Worm (Caenorhabditis elegans) whole organism, L3 larva: ENCODE results near the gene C50C3.12.
A peak's percentile ranks its signal among the peaks of the same experiment; 100 is the strongest.

Experiments
- R02D3.7 ChIP-seq: fragments of 150-350 bp; optimal IDR thresholded peaks from 2 replicates; lab custom pipeline; 2014; ENCODE audit warnings: missing biosample characterization, missing genetic modification characterization
- aly-2 ChIP-seq: fragments of 150-350 bp; optimal IDR thresholded peaks from 2 replicates; lab custom pipeline; 2014; ENCODE audit warnings: missing biosample characterization, missing genetic modification characterization
- ama-1 ChIP-seq: fragments of 150-350 bp; optimal IDR thresholded peaks from 2 replicates; lab custom pipeline; 2018
- ceh-16 ChIP-seq: sonication (generic microtip); optimal IDR thresholded peaks from 2 replicates; lab custom pipeline; 2017; ENCODE audit warnings: missing biosample characterization, missing genetic modification characterization
- ceh-28 ChIP-seq: fragments of 150-350 bp; optimal IDR thresholded peaks from 2 replicates; lab custom pipeline; 2014; ENCODE audit warnings: missing biosample characterization, missing genetic modification reagents, missing genetic modification characterization
- ceh-82 ChIP-seq: fragments of 150-350 bp; optimal IDR thresholded peaks from 2 replicates; lab custom pipeline; 2014; ENCODE audit warnings: missing biosample characterization, missing genetic modification characterization
- ceh-9 ChIP-seq: sonication (generic microtip); optimal IDR thresholded peaks from 2 replicates; lab custom pipeline; 2018; ENCODE audit warnings: missing biosample characterization, missing genetic modification characterization
- elt-1 ChIP-seq: fragments of 150-350 bp; optimal IDR thresholded peaks from 2 replicates; lab custom pipeline; 2014; ENCODE audit warnings: missing biosample characterization, missing genetic modification characterization
- elt-2 ChIP-seq: sonication (generic microtip); optimal IDR thresholded peaks from 2 replicates; lab custom pipeline; 2016; ENCODE audit warnings: missing genetic modification reagents, mild to moderate bottlenecking, missing genetic modification characterization, missing compliant biosample characterization
- elt-3 ChIP-seq, 3 experiments: fragments of 150-350 bp in 1 of 3; sonication (generic microtip) in 2 of 3; optimal IDR thresholded peaks; 2 replicates in 2 of 3; 4 replicates in 1 of 3; lab custom pipeline; 2014 to 2017; ENCODE audit warnings: missing biosample characterization in 3 of 3, missing genetic modification characterization in 3 of 3
- eor-1 ChIP-seq, 2 experiments: fragments of 150-350 bp; optimal IDR thresholded peaks; 2 replicates each; lab custom pipeline; 2014 to 2018; ENCODE audit warnings: missing biosample characterization in 2 of 2, missing genetic modification characterization in 2 of 2
- fkh-10 ChIP-seq: sonication (generic microtip); optimal IDR thresholded peaks from 2 replicates; lab custom pipeline; 2017; ENCODE audit warnings: missing biosample characterization, missing genetic modification reagents, missing genetic modification characterization
- fkh-2 ChIP-seq: fragments of 150-350 bp; optimal IDR thresholded peaks from 2 replicates; lab custom pipeline; 2014; ENCODE audit warnings: missing biosample characterization, missing genetic modification reagents, missing genetic modification characterization
- hmg-11 ChIP-seq: sonication (generic microtip); optimal IDR thresholded peaks from 2 replicates; lab custom pipeline; 2016; ENCODE audit warnings: missing genetic modification characterization, missing compliant biosample characterization
- jun-1 ChIP-seq: fragments of 150-350 bp; optimal IDR thresholded peaks from 2 replicates; lab custom pipeline; 2014; ENCODE audit warnings: missing biosample characterization, missing genetic modification reagents, missing genetic modification characterization
- lin-39 ChIP-seq: fragments of 150-350 bp; optimal IDR thresholded peaks from 2 replicates; lab custom pipeline; 2018; ENCODE audit warnings: missing biosample characterization, missing genetic modification reagents, missing genetic modification characterization
- lsy-12 ChIP-seq: sonication (generic microtip); optimal IDR thresholded peaks from 2 replicates; lab custom pipeline; 2016; ENCODE audit warnings: mild to moderate bottlenecking, missing genetic modification characterization, missing compliant biosample characterization
- mdl-1 ChIP-seq: fragments of 150-350 bp; optimal IDR thresholded peaks from 2 replicates; lab custom pipeline; 2014; ENCODE audit warnings: missing biosample characterization, missing genetic modification characterization
- mml-1 ChIP-seq: fragments of 150-350 bp; sonication (generic microtip); optimal IDR thresholded peaks from 3 replicates; lab custom pipeline; 2014; ENCODE audit warnings: missing biosample characterization, missing genetic modification characterization
- nfya-1 ChIP-seq: sonication (generic microtip); optimal IDR thresholded peaks from 2 replicates; lab custom pipeline; 2017; ENCODE audit warnings: missing genetic modification characterization, mild to moderate bottlenecking, missing compliant biosample characterization, antibody characterized with exemption, moderate library complexity; ENCODE audit not compliant: insufficient read depth
- nhr-12 ChIP-seq: fragments of 150-350 bp; optimal IDR thresholded peaks from 2 replicates; lab custom pipeline; 2014; ENCODE audit warnings: missing biosample characterization, missing genetic modification characterization
- nhr-23 ChIP-seq: fragments of 150-350 bp; optimal IDR thresholded peaks from 2 replicates; lab custom pipeline; 2014; ENCODE audit warnings: missing biosample characterization, missing genetic modification reagents, missing genetic modification characterization
- nhr-237 ChIP-seq: fragments of 150-350 bp; optimal IDR thresholded peaks from 2 replicates; lab custom pipeline; 2014; ENCODE audit warnings: missing biosample characterization, missing genetic modification characterization
- nhr-25 ChIP-seq: sonication (generic microtip); optimal IDR thresholded peaks from 2 replicates; lab custom pipeline; 2017; ENCODE audit warnings: missing biosample characterization, missing genetic modification characterization
- nhr-28 ChIP-seq: fragments of 150-350 bp; optimal IDR thresholded peaks from 2 replicates; lab custom pipeline; 2014; ENCODE audit warnings: missing biosample characterization, missing genetic modification characterization
- nhr-43 ChIP-seq: sonication (generic microtip); optimal IDR thresholded peaks from 2 replicates; lab custom pipeline; 2016; ENCODE audit warnings: mild to moderate bottlenecking, missing genetic modification characterization, missing compliant biosample characterization; ENCODE audit not compliant: poor library complexity, severe bottlenecking
- nhr-67 ChIP-seq: fragments of 150-350 bp; optimal IDR thresholded peaks from 2 replicates; lab custom pipeline; 2014; ENCODE audit warnings: missing biosample characterization, missing genetic modification characterization
- nhr-76 ChIP-seq: fragments of 150-350 bp; sonication (generic microtip); optimal IDR thresholded peaks from 5 replicates; lab custom pipeline; 2014; ENCODE audit warnings: missing biosample characterization, missing genetic modification characterization
- nhr-77 ChIP-seq: fragments of 150-350 bp; optimal IDR thresholded peaks from 2 replicates; lab custom pipeline; 2014; ENCODE audit warnings: missing biosample characterization, missing genetic modification characterization
- pha-4 ChIP-seq: fragments of 150-350 bp; optimal IDR thresholded peaks from 2 replicates; lab custom pipeline; 2014; ENCODE audit warnings: missing biosample characterization, missing genetic modification reagents, missing genetic modification characterization
- pqm-1 ChIP-seq: fragments of 150-350 bp; optimal IDR thresholded peaks from 2 replicates; lab custom pipeline; 2017; ENCODE audit warnings: missing biosample characterization, missing genetic modification characterization, inconsistent platforms
- sea-2 ChIP-seq: fragments of 150-350 bp; sonication (generic microtip); optimal IDR thresholded peaks from 4 replicates; lab custom pipeline; 2014; ENCODE audit warnings: missing biosample characterization, missing genetic modification reagents, missing genetic modification characterization
- skn-1 ChIP-seq: fragments of 150-350 bp; optimal IDR thresholded peaks from 2 replicates; lab custom pipeline; 2014; ENCODE audit warnings: missing biosample characterization, missing genetic modification characterization
- snpc-4 ChIP-seq: fragments of 150-350 bp; optimal IDR thresholded peaks from 2 replicates; lab custom pipeline; 2014; ENCODE audit warnings: missing biosample characterization, missing genetic modification characterization
- tbx-2 ChIP-seq: sonication (generic microtip); optimal IDR thresholded peaks from 2 replicates; lab custom pipeline; 2016; ENCODE audit warnings: mild to moderate bottlenecking, missing genetic modification characterization, missing compliant biosample characterization
- unc-39 ChIP-seq: sonication (generic microtip); optimal IDR thresholded peaks from 4 replicates; lab custom pipeline; 2017; ENCODE audit warnings: missing biosample characterization, missing genetic modification characterization
- zag-1 ChIP-seq: fragments of 150-350 bp; optimal IDR thresholded peaks from 2 replicates; lab custom pipeline; 2014; ENCODE audit warnings: missing biosample characterization, missing genetic modification characterization
- ztf-11 ChIP-seq: fragments of 150-350 bp; optimal IDR thresholded peaks from 2 replicates; lab custom pipeline; 2014; ENCODE audit warnings: missing biosample characterization, missing genetic modification characterization
- ztf-4 ChIP-seq: fragments of 150-350 bp; optimal IDR thresholded peaks from 2 replicates; lab custom pipeline; 2014; ENCODE audit warnings: missing biosample characterization, missing genetic modification characterization

Gene C50C3.12

DNA sequence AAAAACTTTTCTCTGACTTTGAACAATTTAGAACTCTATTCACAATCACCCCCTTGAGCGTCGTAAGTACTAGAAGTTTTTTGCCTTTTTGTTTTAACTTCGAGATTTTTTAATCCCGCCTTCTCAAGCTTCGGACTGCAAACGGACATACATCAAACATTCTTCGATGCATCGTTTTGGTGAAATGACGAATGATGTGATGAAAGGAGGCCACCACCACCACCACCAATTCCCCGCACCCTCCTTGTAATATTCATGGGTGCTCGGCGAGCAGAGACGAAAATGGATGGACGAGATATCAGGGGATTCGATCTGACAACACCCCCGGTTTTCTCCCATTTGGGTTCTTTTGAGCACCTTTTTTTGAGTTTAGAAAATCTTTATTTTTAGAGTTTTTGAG lies 30.4 kb upstream of the C50C3.12 start:
- TF ChIP-seq lsy-12 (tag; lab: Kevin White, UChicago) (no peak), lin-39 (tag; lab: Kevin White, UChicago) (peak; percentile 49)

DNA sequence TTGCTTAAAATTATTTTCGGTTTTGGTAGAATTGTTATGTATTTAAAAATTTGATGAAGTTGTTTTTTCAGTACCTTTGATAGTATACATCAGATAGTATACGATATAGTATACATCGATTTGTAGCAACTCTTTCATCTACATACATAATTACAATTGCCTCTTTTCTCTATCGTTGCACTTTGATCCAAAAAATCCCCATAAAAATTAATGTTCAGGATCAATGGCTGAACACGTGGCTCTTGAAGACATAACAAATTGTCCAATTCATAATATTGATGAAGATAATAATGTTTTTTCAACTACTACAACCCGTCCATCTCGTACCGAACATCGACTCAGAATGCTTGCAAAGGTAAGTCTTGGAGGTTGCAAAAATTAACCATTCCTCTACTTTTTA lies 27.6 kb upstream of the C50C3.12 start, which contains the start of gene D2007.2:
Gene D2007.2, plus strand, starts transcription at position 213 of the 400 bp plus-strand sequence.
- TF ChIP-seq skn-1 (tag; lab: Kevin White, UChicago) (no peak), tbx-2 (no peak), nhr-25 (tag; lab: Kevin White, UChicago) (no peak), lsy-12 (tag; lab: Kevin White, UChicago) (no peak), nhr-77 (tag; lab: Kevin White, UChicago) (no peak), unc-39 (tag; lab: Kevin White, UChicago) (no peak), zag-1 (tag; lab: Kevin White, UChicago) (no peak), elt-1 (tag; lab: Kevin White, UChicago) (no peak), elt-2 (tag; lab: Kevin White, UChicago) (no peak), nhr-76 (tag; lab: Kevin White, UChicago) (no peak), nhr-237 (tag; lab: Kevin White, UChicago) (no peak), snpc-4 (tag; lab: Kevin White, UChicago) (no peak), sea-2 (GFP tag; lab: Kevin White, UChicago) (no peak), pha-4 (tag; lab: Kevin White, UChicago) (no peak)
- TF ChIP-seq, all 47 proteins: peak for 0

DNA sequence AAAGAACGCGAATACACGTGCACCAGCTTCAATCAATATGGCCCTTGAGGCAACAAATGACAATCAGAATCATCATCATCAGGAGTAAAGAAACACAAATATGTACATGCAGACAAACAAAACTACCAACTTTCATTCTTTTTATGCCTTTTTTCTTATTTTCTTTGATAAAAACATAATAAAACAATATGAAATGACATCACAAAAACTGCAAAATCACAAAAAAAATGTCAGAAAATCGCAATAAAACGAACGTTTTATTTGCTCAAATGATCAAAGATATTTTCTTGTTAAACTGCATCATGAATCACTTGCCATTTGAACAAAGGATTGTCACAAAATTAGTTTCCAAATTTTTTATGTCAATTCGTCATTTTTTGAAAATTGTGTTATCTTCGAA lies 21.9 kb upstream of the C50C3.12 start:
- TF ChIP-seq pha-4 (tag; lab: Kevin White, UChicago) (peak; percentile 6), elt-2 (tag; lab: Kevin White, UChicago) (peak; percentile 55), elt-3 (tag; optimal IDR thresholded peaks at IDR 0.05; lab: Kevin White, UChicago) (no peak)

DNA sequence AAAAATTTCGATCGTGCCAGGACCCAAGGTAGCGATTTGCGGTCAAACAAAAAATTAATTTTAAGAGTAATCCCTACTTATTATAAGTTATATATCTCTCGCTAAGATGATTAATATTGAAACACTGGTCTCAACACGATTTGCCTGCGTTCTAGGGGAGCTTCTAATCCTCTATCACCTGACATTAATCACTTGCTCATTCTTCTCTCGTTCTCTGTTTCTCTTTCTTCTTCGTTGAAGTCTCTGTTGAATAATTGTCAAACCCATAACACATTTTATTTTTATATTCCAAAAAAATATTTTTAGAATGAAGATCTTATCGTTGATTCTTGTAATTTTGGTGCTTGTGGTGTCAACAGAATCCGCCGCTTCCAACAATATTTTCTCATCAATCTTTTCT lies 21.2 kb upstream of the C50C3.12 start, which contains the start of gene D2007.1:
Gene D2007.1, plus strand, starts transcription at position 301 of the 400 bp plus-strand sequence.
- TF ChIP-seq nhr-67 (no peak), ztf-4 (tag; lab: Kevin White, UChicago) (no peak), elt-1 (tag; lab: Kevin White, UChicago) (no peak), R02D3.7 (tag; lab: Kevin White, UChicago) (no peak)

DNA sequence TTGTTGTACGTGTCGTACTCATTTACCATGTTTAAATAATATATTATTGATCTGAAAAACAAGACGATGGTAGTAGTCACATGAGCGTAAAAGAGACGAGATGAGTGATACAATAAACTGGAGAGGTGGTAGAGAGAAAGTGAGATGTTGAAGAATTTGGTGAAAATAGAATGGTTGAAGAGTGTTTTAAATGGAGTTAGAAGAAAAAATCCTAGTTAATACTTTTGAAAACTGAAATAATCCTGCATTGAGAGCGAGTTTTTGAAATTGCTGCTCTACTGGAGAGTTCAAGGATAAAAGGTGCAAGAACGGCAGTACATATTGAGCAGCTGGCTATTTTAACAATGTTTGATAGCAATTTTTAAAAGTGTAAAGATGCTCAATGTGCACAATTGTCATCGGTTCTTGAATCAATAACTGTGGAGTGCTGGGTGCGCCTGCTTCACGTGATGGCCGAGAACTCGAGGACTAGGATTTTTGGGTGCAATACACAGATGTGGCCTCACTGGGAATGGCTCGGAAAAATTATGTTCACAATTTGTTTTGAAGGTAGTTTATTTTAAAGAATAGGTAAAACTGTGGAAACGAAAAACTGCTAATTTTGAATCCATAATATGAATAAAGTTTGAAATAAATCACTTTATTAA lies 18.1 kb upstream of the C50C3.12 start, which contains the start of gene atg-13:
Gene atg-13, minus strand, starts transcription at position 51 of the 647 bp plus-strand sequence.
- TF ChIP-seq nhr-43 (tag; lab: Kevin White, UChicago): no peak
- TF ChIP-seq mdl-1 (tag; lab: Kevin White, UChicago): no peak
- TF ChIP-seq nfya-1 (tag; lab: Kevin White, UChicago): peak; percentile 43
- no peak for TF ChIP-seq ceh-82 (tag; lab: Kevin White, UChicago)
- TF ChIP-seq pqm-1: no peak
- TF ChIP-seq nhr-12 (tag; lab: Kevin White, UChicago): no peak
- no peak for TF ChIP-seq lin-39 (tag; lab: Kevin White, UChicago)
- TF ChIP-seq zag-1 (tag; lab: Kevin White, UChicago): no peak
- no peak for TF ChIP-seq lsy-12 (tag; lab: Kevin White, UChicago)
- TF ChIP-seq elt-2 (tag; lab: Kevin White, UChicago): peak; percentile 15
- no peak for TF ChIP-seq jun-1 (tag; lab: Kevin White, UChicago)
- TF ChIP-seq ceh-9 (tag; lab: Kevin White, UChicago): no peak
- TF ChIP-seq pha-4 (tag; lab: Kevin White, UChicago): peak; percentile 62
- no peak for TF ChIP-seq elt-1 (tag; lab: Kevin White, UChicago)
- no peak for TF ChIP-seq ama-1 (lab: Kevin White, UChicago)
- TF ChIP-seq aly-2 (tag; lab: Kevin White, UChicago): no peak
- TF ChIP-seq ceh-28: no peak
- TF ChIP-seq skn-1 (tag; lab: Kevin White, UChicago): no peak
- TF ChIP-seq snpc-4 (tag; lab: Kevin White, UChicago): no peak
- no peak for TF ChIP-seq nhr-28
- TF ChIP-seq eor-1 (tag; optimal IDR thresholded peaks at IDR 0.05; lab: Kevin White, UChicago): no peak
- TF ChIP-seq nhr-25 (tag; lab: Kevin White, UChicago): no peak
- no peak for TF ChIP-seq nhr-237 (tag; lab: Kevin White, UChicago)
- no peak for TF ChIP-seq mml-1 (tag; lab: Kevin White, UChicago)
- no peak for TF ChIP-seq fkh-10 (GFP tag; lab: Kevin White, UChicago)
- TF ChIP-seq unc-39 (tag; lab: Kevin White, UChicago): no peak
- peak; percentile 9 for TF ChIP-seq hmg-11 (tag; lab: Kevin White, UChicago)
- no peak for TF ChIP-seq ceh-16 (tag; lab: Kevin White, UChicago)
- TF ChIP-seq ztf-11 (tag; lab: Kevin White, UChicago): no peak
- TF ChIP-seq nhr-67: no peak
- no peak for TF ChIP-seq nhr-23 (tag; lab: Kevin White, UChicago)
- TF ChIP-seq fkh-2: no peak
